Fruit fly (Drosophila melanogaster) whole organism, prepupa: ENCODE measurements around the gene CG46244.

Source experiments
- Blimp-1 ChIP-seq: fragments of 200-800 bp; sonication (Bioruptor generic); optimal IDR thresholded peaks from 3 replicates; lab custom pipeline; 2017; ENCODE audit warnings: missing biosample characterization, missing genetic modification characterization, mild to moderate bottlenecking, moderate library complexity, missing genetic modification reagents
- CG10669 ChIP-seq: fragments of 200-800 bp; sonication (Bioruptor generic); optimal IDR thresholded peaks from 3 replicates; lab custom pipeline; 2018; ENCODE audit warnings: missing biosample characterization, mild to moderate bottlenecking, missing genetic modification characterization, moderate library complexity
- CG11294 ChIP-seq: fragments of 200-800 bp; sonication (Bioruptor generic); IDR thresholded peaks from 2 replicates; pipeline ENCODE4 v1.3.6; 2022; ENCODE audit warnings: missing biosample characterization, missing genetic modification characterization
- CG11762 ChIP-seq: fragments of 200-800 bp; sonication (Bioruptor generic); optimal IDR thresholded peaks from 3 replicates; lab custom pipeline; 2016; ENCODE audit warnings: missing biosample characterization, missing genetic modification characterization; ENCODE audit not compliant: insufficient read depth
- CG11902 ChIP-seq: fragments of 200-800 bp; sonication (Bioruptor generic); optimal IDR thresholded peaks from 3 replicates; lab custom pipeline; 2016; ENCODE audit warnings: missing biosample characterization, missing genetic modification characterization
- CG15336 ChIP-seq: fragments of 200-800 bp; sonication (Bioruptor generic); IDR thresholded peaks from 2 replicates; pipeline ENCODE4 v1.3.6; 2022; ENCODE audit warnings: missing biosample characterization, missing genetic modification characterization
- CG16779 ChIP-seq: fragments of 200-800 bp; sonication (Bioruptor generic); optimal IDR thresholded peaks from 3 replicates; lab custom pipeline; 2017; ENCODE audit warnings: missing biosample characterization, mild to moderate bottlenecking, missing genetic modification characterization
- CG3032 ChIP-seq: fragments of 200-800 bp; optimal IDR thresholded peaks from 2 replicates; lab custom pipeline; 2019; ENCODE audit warnings: missing biosample characterization, mild to moderate bottlenecking, missing genetic modification characterization, moderate library complexity
- CG34406 ChIP-seq: fragments of 200-800 bp; sonication (Bioruptor generic); optimal IDR thresholded peaks from 3 replicates; lab custom pipeline; 2016; ENCODE audit warnings: missing biosample characterization, missing genetic modification characterization
- CG3919 ChIP-seq: fragments of 200-800 bp; sonication (Bioruptor generic); optimal IDR thresholded peaks from 3 replicates; lab custom pipeline; 2016; ENCODE audit warnings: missing biosample characterization, missing genetic modification characterization
- CG4318 ChIP-seq: fragments of 200-800 bp; sonication (Bioruptor generic); optimal IDR thresholded peaks from 3 replicates; lab custom pipeline; 2017; ENCODE audit warnings: missing biosample characterization, mild to moderate bottlenecking, missing genetic modification characterization
- CG6163 ChIP-seq: fragments of 200-800 bp; sonication (Bioruptor generic); IDR thresholded peaks from 3 replicates; pipeline ENCODE4 v1.3.6; 2022; ENCODE audit warnings: missing biosample characterization, missing genetic modification characterization
- CG6276 ChIP-seq: fragments of 200-800 bp; sonication (Bioruptor generic); optimal IDR thresholded peaks from 2 replicates; lab custom pipeline; 2017; ENCODE audit warnings: missing biosample characterization, mild to moderate bottlenecking, missing genetic modification characterization
- CG6792 ChIP-seq: fragments of 200-800 bp; sonication (Bioruptor generic); optimal IDR thresholded peaks from 3 replicates; lab custom pipeline; 2016; ENCODE audit warnings: missing biosample characterization, missing genetic modification characterization
- CG6808 ChIP-seq: fragments of 200-800 bp; sonication (Bioruptor generic); optimal IDR thresholded peaks from 3 replicates; lab custom pipeline; 2017; ENCODE audit warnings: missing biosample characterization, missing genetic modification characterization, mild to moderate bottlenecking, moderate library complexity, missing genetic modification reagents
- CG6854 ChIP-seq: fragments of 200-800 bp; sonication (Bioruptor generic); optimal IDR thresholded peaks from 2 replicates; lab custom pipeline; 2017; ENCODE audit warnings: missing biosample characterization, mild to moderate bottlenecking, missing genetic modification characterization
- CG7368 ChIP-seq: fragments of 200-800 bp; sonication (Bioruptor generic); optimal IDR thresholded peaks from 3 replicates; lab custom pipeline; 2016; ENCODE audit warnings: missing biosample characterization, missing genetic modification characterization
- CG8119 ChIP-seq: fragments of 200-800 bp; sonication (Bioruptor generic); IDR thresholded peaks from 3 replicates; pipeline ENCODE4 v1.3.6; 2022; ENCODE audit warnings: missing biosample characterization, missing genetic modification characterization
- CG8319 ChIP-seq: fragments of 200-800 bp; sonication (Bioruptor generic); optimal IDR thresholded peaks from 3 replicates; lab custom pipeline; 2016; ENCODE audit warnings: missing biosample characterization, missing genetic modification characterization
- CG8632 ChIP-seq: fragments of 200-800 bp; sonication (Bioruptor generic); optimal IDR thresholded peaks from 3 replicates; lab custom pipeline; 2016; ENCODE audit warnings: missing biosample characterization, missing genetic modification characterization
- CG9139 ChIP-seq: fragments of 200-800 bp; sonication (Bioruptor generic); optimal IDR thresholded peaks from 3 replicates; lab custom pipeline; 2017; ENCODE audit warnings: missing biosample characterization, mild to moderate bottlenecking, missing genetic modification characterization
- Eip75B ChIP-seq: fragments of 200-800 bp; sonication (Bioruptor generic); optimal IDR thresholded peaks from 3 replicates; lab custom pipeline; 2016; ENCODE audit warnings: missing biosample characterization, missing genetic modification characterization
- Eip78C ChIP-seq: fragments of 200-800 bp; sonication (Bioruptor generic); peaks from one replicate; lab custom pipeline; 2016; ENCODE audit warnings: missing biosample characterization, missing genetic modification characterization
- Eip93F ChIP-seq: fragments of 200-800 bp; sonication (Bioruptor generic); optimal IDR thresholded peaks from 2 replicates; lab custom pipeline; 2016; ENCODE audit warnings: missing biosample characterization, mild to moderate bottlenecking, missing genetic modification characterization
- Ets21C ChIP-seq: fragments of 200-800 bp; sonication (Bioruptor generic); optimal IDR thresholded peaks from 3 replicates; lab custom pipeline; 2016; ENCODE audit warnings: missing biosample characterization, missing genetic modification characterization
- Ets96B ChIP-seq: fragments of 200-800 bp; optimal IDR thresholded peaks from 2 replicates; lab custom pipeline; 2019; ENCODE audit warnings: missing biosample characterization, mild to moderate bottlenecking, missing genetic modification characterization, moderate library complexity
- Hr38 ChIP-seq: sonication (Bioruptor generic); optimal IDR thresholded peaks from 2 replicates; lab custom pipeline; 2016; ENCODE audit warnings: missing biosample characterization, missing genetic modification characterization
- Hr39 ChIP-seq: fragments of 200-800 bp; sonication (Bioruptor generic); optimal IDR thresholded peaks from 2 replicates; lab custom pipeline; 2016; ENCODE audit warnings: missing biosample characterization, missing genetic modification characterization
- Hr4 ChIP-seq: fragments of 200-800 bp; sonication (Bioruptor generic); optimal IDR thresholded peaks from 3 replicates; lab custom pipeline; 2016; ENCODE audit warnings: missing biosample characterization, missing genetic modification characterization
- Lpt ChIP-seq: fragments of 200-800 bp; sonication (Bioruptor generic); optimal IDR thresholded peaks from 3 replicates; lab custom pipeline; 2016; ENCODE audit warnings: missing biosample characterization, missing genetic modification characterization
- Met ChIP-seq: fragments of 200-800 bp; sonication (Bioruptor generic); optimal IDR thresholded peaks from 3 replicates; lab custom pipeline; 2016; ENCODE audit warnings: missing biosample characterization, missing genetic modification characterization
- Sox102F ChIP-seq: fragments of 200-800 bp; sonication (Bioruptor generic); optimal IDR thresholded peaks from 2 replicates; lab custom pipeline; 2016; ENCODE audit warnings: missing biosample characterization, mild to moderate bottlenecking, missing genetic modification characterization
- Sox14 ChIP-seq: fragments of 200-800 bp; sonication (Bioruptor generic); optimal IDR thresholded peaks from 3 replicates; lab custom pipeline; 2016; ENCODE audit warnings: missing biosample characterization, missing genetic modification characterization
- Sox15 ChIP-seq: fragments of 200-800 bp; sonication (Bioruptor generic); optimal IDR thresholded peaks from 3 replicates; lab custom pipeline; 2016; ENCODE audit warnings: missing biosample characterization, missing genetic modification characterization
- achi ChIP-seq: fragments of 200-800 bp; sonication (Bioruptor generic); optimal IDR thresholded peaks from 3 replicates; lab custom pipeline; 2016; ENCODE audit warnings: missing biosample characterization, missing genetic modification characterization
- acj6 ChIP-seq: fragments of 200-800 bp; sonication (Bioruptor generic); optimal IDR thresholded peaks from 3 replicates; lab custom pipeline; 2016; ENCODE audit warnings: missing biosample characterization, missing genetic modification characterization
- cyc ChIP-seq: fragments of 200-800 bp; sonication (Bioruptor generic); optimal IDR thresholded peaks from 3 replicates; lab custom pipeline; 2016; ENCODE audit warnings: missing biosample characterization, missing genetic modification characterization
- dac ChIP-seq: fragments of 200-800 bp; sonication (Bioruptor generic); optimal IDR thresholded peaks from 2 replicates; lab custom pipeline; 2017; ENCODE audit warnings: missing biosample characterization, mild to moderate bottlenecking, missing genetic modification characterization
- dsx ChIP-seq: fragments of 200-800 bp; optimal IDR thresholded peaks from 3 replicates; lab custom pipeline; 2019; ENCODE audit warnings: missing biosample characterization, mild to moderate bottlenecking, missing genetic modification characterization, moderate library complexity; ENCODE audit not compliant: poor library complexity, severe bottlenecking
- eg ChIP-seq: fragments of 200-800 bp; sonication (Bioruptor generic); IDR thresholded peaks from 3 replicates; pipeline ENCODE4 v1.3.6; 2022; ENCODE audit warnings: missing biosample characterization, missing genetic modification characterization
- esn ChIP-seq: fragments of 200-800 bp; sonication (Bioruptor generic); optimal IDR thresholded peaks from 2 replicates; lab custom pipeline; 2016; ENCODE audit warnings: missing biosample characterization, mild to moderate bottlenecking, missing genetic modification characterization, moderate library complexity
- fkh ChIP-seq: fragments of 200-800 bp; sonication (Bioruptor generic); optimal IDR thresholded peaks from 3 replicates; lab custom pipeline; 2017; ENCODE audit warnings: missing biosample characterization, mild to moderate bottlenecking, missing genetic modification characterization, moderate library complexity
- lz ChIP-seq: fragments of 200-800 bp; sonication (Bioruptor generic); optimal IDR thresholded peaks from 3 replicates; lab custom pipeline; 2016; ENCODE audit warnings: missing biosample characterization, missing genetic modification characterization
- spab ChIP-seq: fragments of 200-800 bp; sonication (Bioruptor generic); optimal IDR thresholded peaks from 2 replicates; lab custom pipeline; 2017; ENCODE audit warnings: missing biosample characterization, mild to moderate bottlenecking, missing genetic modification characterization, missing genetic modification reagents
- ss ChIP-seq, 2 experiments: fragments of 200-800 bp; sonication (Bioruptor generic); optimal IDR thresholded peaks; 2 replicates in 1 of 2; 3 replicates in 1 of 2; lab custom pipeline; 2017 to 2018; ENCODE audit warnings: mild to moderate bottlenecking in 2 of 2, missing biosample characterization in 2 of 2, missing genetic modification characterization in 2 of 2, moderate library complexity in 1 of 2
- svp ChIP-seq: fragments of 200-800 bp; sonication (Bioruptor generic); peaks from one replicate; lab custom pipeline; 2016; ENCODE audit warnings: missing biosample characterization, missing genetic modification characterization

The CG46244 gene

dm6 chr2L:19756040-19756439, 149.7 kb downstream of the CG46244 start:
- TF ChIP-seq CG6163 (GFP tag; lab: Robert Waterston, UW) (no peak), Blimp-1 (GFP tag; lab: Kevin White, UChicago) (no peak), CG7368 (GFP tag; lab: Kevin White, UChicago) (no peak), Eip78C (no peak), Sox102F (GFP tag; lab: Kevin White, UChicago) (no peak), esn (no peak)

DNA sequence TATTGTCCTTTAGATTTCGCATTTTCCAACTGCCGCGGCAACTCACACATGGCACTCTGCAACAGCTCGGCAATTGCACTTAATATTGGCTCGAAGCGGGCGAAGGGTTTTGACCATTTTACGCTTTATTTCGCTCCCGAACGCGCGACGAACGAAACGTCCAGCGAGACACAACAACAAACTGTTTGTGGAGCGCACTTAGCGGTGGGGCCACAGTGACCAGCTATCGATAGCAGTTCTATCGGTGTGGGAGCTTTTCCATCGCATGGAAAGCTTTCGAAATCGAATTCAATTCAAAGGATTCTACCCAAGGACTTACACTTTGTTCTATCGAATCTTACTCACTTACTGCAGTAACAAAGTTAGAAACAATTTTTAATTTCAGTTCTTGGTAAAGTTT, 150.3 kb downstream of the CG46244 start, which contains the start of gene CG10631:
Gene CG10631 (minus strand): TSS at position 189 of the 400 bp plus-strand sequence.
- TF ChIP-seq eg (GFP tag; lab: Robert Waterston, UW) (peak; percentile 10; the same call in 1 of the 3 replicates), CG10669 (GFP tag; lab: Kevin White, UChicago) (no peak)
- TF ChIP-seq, all 60 proteins: peak for 1

- TF ChIP-seq Ets21C (GFP tag; lab: Kevin White, UChicago) (no peak), CG9139 (GFP tag; lab: Kevin White, UChicago) (peak; percentile 15), Ets96B (tag; lab: Kevin White, UChicago) (peak; percentile 86), dsx (GFP tag; lab: Kevin White, UChicago) (no peak), CG6808 (peak; percentile 71), Eip75B (peak; percentile 92), CG10669 (GFP tag; lab: Kevin White, UChicago) (peak; percentile 83), CG11902 (GFP tag; lab: Kevin White, UChicago) (peak; percentile 78), Hr39 (GFP tag; lab: Kevin White, UChicago) (peak; percentile 93), CG15336 (GFP tag; lab: Robert Waterston, UW) (peak; percentile 85), svp (GFP tag; lab: Kevin White, UChicago) (peak; percentile 91), achi (GFP tag; lab: Kevin White, UChicago) (peak; percentile 87), CG11762 (peak; percentile 76), Hr4 (peak; percentile 92), CG6163 (GFP tag; lab: Robert Waterston, UW) (peak; percentile 92), cyc (GFP tag; lab: Kevin White, UChicago) (peak; percentile 90), spab (GFP tag; lab: Kevin White, UChicago) (peak; percentile 69), CG3032 (tag; lab: Kevin White, UChicago) (peak; percentile 89), acj6 (GFP tag; lab: Kevin White, UChicago) (peak; percentile 88), CG7368 (GFP tag; lab: Kevin White, UChicago) (peak; percentile 81), CG8632 (GFP tag; lab: Kevin White, UChicago) (peak; percentile 70), CG16779 (tag; lab: Kevin White, UChicago) (peak; percentile 59), CG34406 (peak; percentile 82), Eip78C (peak; percentile 92), CG11294 (peak; percentile 82), Lpt (GFP tag; lab: Kevin White, UChicago) (peak; percentile 78), ss (GFP tag; optimal IDR thresholded peaks at IDR 0.05; lab: Kevin White, UChicago) (peak in 1 of 2 experiments; percentile 80), CG6276 (GFP tag; lab: Kevin White, UChicago) (peak; percentile 58), Sox14 (GFP tag; lab: Kevin White, UChicago) (peak; percentile 91), CG4318 (GFP tag; lab: Kevin White, UChicago) (no peak), Sox102F (GFP tag; lab: Kevin White, UChicago) (peak; percentile 76), Sox15 (GFP tag; lab: Kevin White, UChicago) (peak; percentile 80), Met (GFP tag; lab: Kevin White, UChicago) (peak; percentile 90), lz (peak; percentile 93), fkh (GFP tag; lab: Kevin White, UChicago) (peak; percentile 63), CG8319 (GFP tag; lab: Kevin White, UChicago) (peak; percentile 78), Eip93F (GFP tag; lab: Kevin White, UChicago) (peak; percentile 62), CG8119 (GFP tag; lab: Robert Waterston, UW) (peak; percentile 80), Hr38 (peak; percentile 65), dac (GFP tag; lab: Kevin White, UChicago) (peak; percentile 87), CG6792 (GFP tag; lab: Kevin White, UChicago) (peak; percentile 83), CG3919 (GFP tag; lab: Kevin White, UChicago) (peak; percentile 87), CG6854 (GFP tag; lab: Kevin White, UChicago) (peak; percentile 68)
Observed at dm6 chr2L:19758511-19759128, 152.3 kb downstream of the CG46244 start, which contains the start of the genes CG10628 and Dus3. Gene CG10628 (minus strand): TSS chr2L:19758615. Gene Dus3 (plus strand): TSS chr2L:19758879.
